Worm (Caenorhabditis elegans): Measurements from ENCODE around the gene pkc-1.

ce11 chrV:12002866-12003485 lies 29.0 kb downstream of the pkc-1 start, which contains the start of gene cpr-9:
- TF ChIP-seq ceh-16 (tag; optimal IDR thresholded peaks at IDR 0.05), result no peak
- TF ChIP-seq nhr-11 (tag; optimal IDR thresholded peaks at IDR 0.05), result no peak
- no peak for TF ChIP-seq nhr-10 (tag; optimal IDR thresholded peaks at IDR 0.05)
- no peak for TF ChIP-seq ama-1 (optimal IDR thresholded peaks at IDR 0.05)
- no peak for TF ChIP-seq aly-2 (tag; optimal IDR thresholded peaks at IDR 0.05)
- TF ChIP-seq nhr-237 (tag; optimal IDR thresholded peaks at IDR 0.05), result no peak
- no peak for TF ChIP-seq snpc-4 (tag; optimal IDR thresholded peaks at IDR 0.05)
- no peak for TF ChIP-seq nhr-6 (tag; optimal IDR thresholded peaks at IDR 0.05)

Data from whole organism, L2 larva.